Worm (Caenorhabditis elegans): ENCODE results near the gene elt-3.

ce11 chrX:13975314-13975713 is 40.6 kb downstream of the elt-3 start, which contains the start of gene F48F7.5:
- no peak for TF ChIP-seq F10B5.3 (tag; optimal IDR thresholded peaks at IDR 0.05)
- peak; percentile 97 for TF ChIP-seq aha-1 (tag)
- no peak for TF ChIP-seq ama-1 (optimal IDR thresholded peaks at IDR 0.05)
- TF ChIP-seq nhr-6 (tag; optimal IDR thresholded peaks at IDR 0.05): no peak
- TF ChIP-seq mxl-3 (GFP tag; optimal IDR thresholded peaks at IDR 0.05): peak; percentile 58
- no peak for TF ChIP-seq lin-15B (tag; optimal IDR thresholded peaks at IDR 0.05)
- no peak for TF ChIP-seq nhr-237 (tag; optimal IDR thresholded peaks at IDR 0.05)
- TF ChIP-seq unc-130 (GFP tag; optimal IDR thresholded peaks at IDR 0.05): no peak
- TF ChIP-seq zfp-2 (tag; optimal IDR thresholded peaks at IDR 0.05): no peak

All from whole organism, L4 larva.